Worm (Caenorhabditis elegans) whole organism, midembryonic: ENCODE measurements around the gene let-70.

Source experiments
- flt-1 ChIP-seq: fragments of 200-800 bp; sonication (Bioruptor generic); IDR thresholded peaks from 2 replicates; pipeline ENCODE4 v1.3.6; 2022; ENCODE audit warnings: missing genetic modification characterization, missing compliant biosample characterization
- tab-1 ChIP-seq: fragments of 200-800 bp; sonication (Bioruptor generic); IDR thresholded peaks from 2 replicates; pipeline ENCODE4 v1.3.6; 2022; ENCODE audit warnings: missing genetic modification characterization, missing compliant biosample characterization

ce11 chrIV:11053652-11054317 lies 28.3 kb downstream of the let-70 start, which contains the start of the genes F36H1.12 and lin-3:
- no peak for TF ChIP-seq flt-1 (GFP tag; lab: Robert Waterston, UW)
- no peak for TF ChIP-seq tab-1 (GFP tag; lab: Robert Waterston, UW)
